Worm (Caenorhabditis elegans) whole organism, mixed stage, embryonic: Measurements from ENCODE around the gene cua-1.
"Not testable (repeated sequence)": the region's sequence is repeated elsewhere in the genome, so short reads cannot be mapped to it uniquely, and the experiment has no call there.

Experiments used
- M03D4.4 ChIP-seq: sonication (generic microtip); optimal IDR thresholded peaks from 2 replicates; lab custom pipeline; 2017; ENCODE audit warnings: mild to moderate bottlenecking, missing genetic modification characterization, missing compliant biosample characterization
- blmp-1 ChIP-seq: fragments of 150-350 bp; optimal IDR thresholded peaks from 2 replicates; lab custom pipeline; 2014; ENCODE audit warnings: missing biosample characterization, missing genetic modification characterization
- ceh-39 ChIP-seq: fragments of 150-350 bp; optimal IDR thresholded peaks from 2 replicates; lab custom pipeline; 2014; ENCODE audit warnings: missing biosample characterization, missing genetic modification characterization
- ceh-43 ChIP-seq: fragments of 200-800 bp; sonication (Bioruptor generic); optimal IDR thresholded peaks from 2 replicates; lab custom pipeline; 2018; ENCODE audit warnings: mild to moderate bottlenecking, missing genetic modification characterization, moderate library complexity, missing compliant biosample characterization
- ceh-83 ChIP-seq: fragments of 200-800 bp; sonication (Bioruptor generic); optimal IDR thresholded peaks from 2 replicates; lab custom pipeline; 2018; ENCODE audit warnings: mild to moderate bottlenecking, missing genetic modification characterization, missing compliant biosample characterization
- ces-1 ChIP-seq: fragments of 150-350 bp; optimal IDR thresholded peaks from 2 replicates; lab custom pipeline; 2014; ENCODE audit warnings: missing biosample characterization, missing genetic modification reagents, missing genetic modification characterization
- cnd-1 ChIP-seq: fragments of 200-800 bp; sonication (Bioruptor generic); optimal IDR thresholded peaks from 2 replicates; lab custom pipeline; 2018; ENCODE audit warnings: mild to moderate bottlenecking, missing genetic modification characterization, missing compliant biosample characterization
- drap-1 ChIP-seq: fragments of 200-800 bp; sonication (Bioruptor generic); optimal IDR thresholded peaks from 3 replicates; lab custom pipeline; 2018; ENCODE audit warnings: mild to moderate bottlenecking, missing genetic modification characterization, missing compliant biosample characterization
- elt-3 ChIP-seq: fragments of 150-350 bp; optimal IDR thresholded peaks from 2 replicates; lab custom pipeline; 2014; ENCODE audit warnings: missing biosample characterization, missing genetic modification characterization
- flh-1 ChIP-seq: fragments of 200-800 bp; sonication (Bioruptor generic); optimal IDR thresholded peaks from 2 replicates; lab custom pipeline; 2018; ENCODE audit warnings: mild to moderate bottlenecking, missing genetic modification characterization, moderate library complexity, missing compliant biosample characterization
- ham-2 ChIP-seq: fragments of 200-800 bp; sonication (Bioruptor generic); optimal IDR thresholded peaks from 2 replicates; lab custom pipeline; 2018; ENCODE audit warnings: mild to moderate bottlenecking, missing genetic modification characterization, missing compliant biosample characterization
- hlh-1 ChIP-seq: fragments of 150-350 bp; optimal IDR thresholded peaks from 2 replicates; lab custom pipeline; 2014; ENCODE audit warnings: missing biosample characterization, missing genetic modification reagents, missing genetic modification characterization
- lin-13 ChIP-seq: fragments of 150-350 bp; optimal IDR thresholded peaks from 2 replicates; lab custom pipeline; 2014; ENCODE audit warnings: missing biosample characterization, missing genetic modification characterization
- mab-5 ChIP-seq: fragments of 150-350 bp; optimal IDR thresholded peaks from 2 replicates; lab custom pipeline; 2014; ENCODE audit warnings: missing biosample characterization, missing genetic modification characterization
- mls-2 ChIP-seq: sonication (generic microtip); optimal IDR thresholded peaks from 2 replicates; lab custom pipeline; 2016; ENCODE audit warnings: mild to moderate bottlenecking, missing genetic modification characterization, moderate library complexity, missing compliant biosample characterization
- nhr-2 ChIP-seq: fragments of 150-350 bp; optimal IDR thresholded peaks from 2 replicates; lab custom pipeline; 2014; ENCODE audit warnings: missing biosample characterization, missing genetic modification characterization
- nhr-237 ChIP-seq: fragments of 150-350 bp; optimal IDR thresholded peaks from 2 replicates; lab custom pipeline; 2014; ENCODE audit warnings: missing biosample characterization, missing genetic modification characterization
- nhr-28 ChIP-seq: fragments of 150-350 bp; optimal IDR thresholded peaks from 2 replicates; lab custom pipeline; 2014; ENCODE audit warnings: missing biosample characterization, missing genetic modification characterization
- nhr-76 ChIP-seq: sonication (generic microtip); optimal IDR thresholded peaks from 2 replicates; lab custom pipeline; 2017; ENCODE audit warnings: missing biosample characterization, missing genetic modification characterization
- pha-4 ChIP-seq: fragments of 150-350 bp; optimal IDR thresholded peaks from 2 replicates; lab custom pipeline; 2018; ENCODE audit warnings: missing biosample characterization, missing genetic modification reagents, missing genetic modification characterization
- sem-2 ChIP-seq: fragments of 200-800 bp; sonication (Bioruptor generic); optimal IDR thresholded peaks from 2 replicates; lab custom pipeline; 2018; ENCODE audit warnings: mild to moderate bottlenecking, missing genetic modification characterization, missing compliant biosample characterization
- snpc-4 ChIP-seq: fragments of 150-350 bp; optimal IDR thresholded peaks from 2 replicates; lab custom pipeline; 2014; ENCODE audit warnings: missing biosample characterization, missing genetic modification characterization
- tbx-8 ChIP-seq: fragments of 200-800 bp; sonication (Bioruptor generic); optimal IDR thresholded peaks from 2 replicates; lab custom pipeline; 2018; ENCODE audit warnings: mild to moderate bottlenecking, missing genetic modification characterization, moderate library complexity, missing compliant biosample characterization
- unc-39 ChIP-seq: fragments of 150-350 bp; optimal IDR thresholded peaks from 2 replicates; lab custom pipeline; 2014; ENCODE audit warnings: missing biosample characterization, missing genetic modification characterization
- unc-62 ChIP-seq: fragments of 150-350 bp; optimal IDR thresholded peaks from 2 replicates; lab custom pipeline; 2014; ENCODE audit warnings: missing biosample characterization, missing genetic modification reagents, missing genetic modification characterization
- zip-8 ChIP-seq: fragments of 150-350 bp; optimal IDR thresholded peaks from 2 replicates; lab custom pipeline; 2014; ENCODE audit warnings: missing biosample characterization, missing genetic modification characterization
- ztf-11 ChIP-seq: fragments of 150-350 bp; optimal IDR thresholded peaks from 2 replicates; lab custom pipeline; 2014; ENCODE audit warnings: missing biosample characterization, missing genetic modification characterization

Gene cua-1

DNA sequence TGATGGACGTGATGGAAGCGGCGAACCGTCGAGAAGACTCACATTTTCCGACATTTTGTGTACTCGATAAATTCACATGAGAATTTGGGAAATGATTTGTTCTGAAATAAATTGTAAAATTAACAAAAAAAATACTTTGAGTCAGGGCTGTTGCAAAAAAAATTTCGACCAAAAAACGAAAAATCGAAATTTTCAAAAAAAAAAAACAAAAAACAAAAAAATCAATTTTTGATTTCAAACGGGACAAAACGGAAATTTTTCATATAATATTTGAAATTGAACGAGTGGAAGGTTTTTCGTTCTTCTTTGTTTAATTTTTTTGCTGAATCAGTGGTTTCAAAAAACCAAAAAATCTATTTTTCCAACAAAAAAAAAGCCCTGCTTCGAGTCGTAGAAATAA, at the start of gene cua-1:
TSS of gene cua-1 (minus strand) at position 101 of the 400 bp plus-strand sequence.
- TF ChIP-seq nhr-2 (tag; lab: Kevin White, UChicago), result no peak

DNA sequence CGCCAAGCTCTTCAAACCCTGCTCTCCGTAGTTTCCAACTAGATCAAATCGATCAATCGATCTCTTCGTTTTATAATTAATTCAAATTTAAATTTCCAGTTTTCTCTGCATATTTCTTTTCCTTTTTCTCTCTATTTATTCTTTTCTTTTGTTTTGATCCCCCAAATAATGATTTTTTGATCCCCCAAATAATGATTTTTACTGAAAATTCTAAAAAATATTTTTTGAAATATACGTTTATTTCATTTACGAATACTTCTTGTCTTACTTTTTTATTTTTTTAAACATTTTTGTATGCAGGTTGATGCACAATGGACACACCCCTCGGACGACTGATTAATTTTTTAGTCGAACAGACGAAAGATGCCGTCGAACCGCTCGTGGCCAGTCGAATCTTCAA, 48.3 kb upstream of the cua-1 start, which contains the start of gene T28A8.4:
TSS of gene T28A8.4 (plus strand) at position 301 of the 400 bp plus-strand sequence.
- TF ChIP-seq nhr-237 (no peak), M03D4.4 (tag; lab: Kevin White, UChicago) (no peak), snpc-4 (no peak), pha-4 (tag; lab: Kevin White, UChicago) (no peak), blmp-1 (no peak), lin-13 (tag; lab: Kevin White, UChicago) (no peak), unc-39 (tag; lab: Kevin White, UChicago) (no peak), elt-3 (tag; lab: Kevin White, UChicago) (no peak), cnd-1 (no peak), ces-1 (GFP tag; lab: Kevin White, UChicago) (no peak), tbx-8 (GFP tag; lab: Kevin White, UChicago) (no peak), drap-1 (GFP tag; lab: Kevin White, UChicago) (no peak)
- TF ChIP-seq, all 35 proteins: peak for 0

DNA sequence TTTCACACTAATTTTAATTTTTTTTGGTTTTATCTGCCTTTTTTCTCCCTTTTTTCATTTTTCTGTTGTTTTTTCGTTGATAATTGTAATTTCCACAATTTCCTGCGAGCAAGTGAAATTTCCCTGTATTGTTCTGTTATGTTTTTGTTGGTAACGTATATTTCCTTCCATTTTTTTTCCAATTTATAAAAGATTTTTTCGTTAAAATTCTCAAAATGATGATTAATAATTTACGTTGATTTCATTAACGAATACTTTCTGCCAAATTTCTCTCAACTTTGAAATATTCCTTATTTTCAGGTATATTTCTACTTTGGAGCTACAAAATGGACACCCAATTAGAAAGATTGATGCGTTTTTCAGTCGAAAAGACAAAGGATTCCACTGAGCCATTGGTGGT, 47.4 kb upstream of the cua-1 start, which contains the start of gene T28A8.8:
TSS of gene T28A8.8 (plus strand) at position 301 of the 400 bp plus-strand sequence.
- TF ChIP-seq cnd-1, result no peak
- TF ChIP-seq ham-2, result no peak
- TF ChIP-seq ces-1 (GFP tag; lab: Kevin White, UChicago), result no peak

DNA sequence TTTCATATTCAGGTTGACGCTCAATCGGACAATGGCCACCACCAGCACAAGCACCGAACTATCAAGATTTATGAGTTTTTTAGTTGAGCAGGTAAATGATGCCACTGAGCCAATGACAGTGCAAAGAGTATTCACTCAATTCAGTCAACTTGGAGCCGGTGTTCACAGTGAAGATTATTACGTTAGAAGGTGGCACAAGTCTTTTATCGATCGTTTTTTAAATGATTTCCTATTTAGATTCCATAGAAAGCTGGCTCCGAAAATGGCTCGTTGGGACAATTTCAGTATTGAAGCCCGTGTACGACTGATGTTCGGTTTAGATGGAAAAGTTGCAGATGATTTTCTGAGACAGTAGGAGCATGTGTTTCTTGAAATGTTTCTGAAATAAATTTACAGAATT, 46.5 kb upstream of the cua-1 start, which contains the start of gene T28A8.5:
TSS of gene T28A8.5 (plus strand) at position 32 of the 400 bp plus-strand sequence.
- TF ChIP-seq ces-1 (GFP tag; lab: Kevin White, UChicago) (no peak), hlh-1 (tag; lab: Kevin White, UChicago) (no peak)

DNA sequence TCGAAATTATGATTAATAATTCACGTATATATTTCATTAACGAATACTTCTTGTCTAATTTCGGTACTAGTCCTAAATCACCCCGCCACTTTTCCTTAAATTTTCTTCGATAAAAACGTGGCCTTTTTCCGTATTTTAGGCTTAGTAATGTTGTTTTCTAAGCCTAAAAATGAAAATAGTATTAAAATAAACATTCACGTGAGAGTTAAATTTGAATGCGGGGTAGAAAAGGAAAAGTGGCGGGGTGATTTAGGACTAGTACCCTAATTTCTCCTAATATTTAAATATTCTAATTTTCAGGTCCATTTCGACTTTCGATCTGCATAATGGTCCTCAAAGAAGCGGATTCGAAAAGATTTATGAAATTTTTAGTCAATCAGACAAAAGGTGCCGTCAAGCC, 43.8 kb upstream of the cua-1 start, which contains the start of gene T28A8.6:
TSS of gene T28A8.6 (plus strand) at position 301 of the 400 bp plus-strand sequence.
- not testable (repeated sequence) for TF ChIP-seq zip-8 (tag; lab: Kevin White, UChicago); hlh-1 (tag; lab: Kevin White, UChicago); mls-2

DNA sequence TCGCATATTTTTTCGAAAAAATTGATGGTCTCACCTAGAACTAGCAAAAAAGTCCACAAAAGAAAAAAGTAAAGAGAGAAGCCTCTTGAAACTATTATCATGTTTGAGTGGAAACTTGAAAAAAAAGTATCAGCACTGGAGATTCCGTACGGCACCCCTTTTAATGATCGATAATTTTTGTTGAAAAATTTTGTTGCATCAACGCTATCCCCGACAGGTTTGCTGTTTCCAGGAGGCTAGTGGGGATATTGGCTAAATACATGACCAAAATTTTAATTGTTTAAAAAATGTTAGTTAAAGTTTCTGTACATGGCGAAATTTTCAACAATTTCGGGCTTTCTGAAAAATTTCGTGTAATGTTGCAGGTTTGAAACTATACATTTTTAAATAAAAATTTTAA, 40.5 kb upstream of the cua-1 start, which contains the start of gene T28A8.2:
TSS of gene T28A8.2 (minus strand) at position 101 of the 400 bp plus-strand sequence.
- TF ChIP-seq ceh-83 (no peak), snpc-4 (no peak)
- TF ChIP-seq, all 35 proteins: peak for 0

DNA sequence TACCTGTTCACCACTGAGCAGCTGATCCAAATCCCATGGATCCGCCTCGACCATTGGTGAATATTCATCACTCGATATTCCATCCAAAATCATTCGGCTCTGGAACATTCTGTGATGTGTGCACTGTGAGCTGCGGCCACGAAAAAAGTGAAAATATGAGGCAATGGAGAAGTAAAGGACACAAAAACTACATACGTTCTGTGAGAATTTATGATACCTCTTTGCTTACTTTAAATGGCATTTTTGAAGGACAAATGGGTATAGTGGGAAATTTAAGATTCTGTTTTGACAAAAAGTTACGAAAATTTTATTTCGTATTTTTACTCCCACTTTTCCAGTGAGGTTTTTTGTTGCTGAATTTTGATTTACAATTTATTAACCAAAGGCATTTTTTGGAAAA, 37.3 kb upstream of the cua-1 start, which contains the start of gene twk-40:
TSS of gene twk-40 (minus strand) at position 101 of the 400 bp plus-strand sequence.
- TF ChIP-seq ceh-83 (no peak), ces-1 (GFP tag; lab: Kevin White, UChicago) (no peak), hlh-1 (tag; lab: Kevin White, UChicago) (no peak), unc-39 (tag; lab: Kevin White, UChicago) (no peak), cnd-1 (no peak), zip-8 (tag; lab: Kevin White, UChicago) (no peak), pha-4 (tag; lab: Kevin White, UChicago) (no peak), M03D4.4 (tag; lab: Kevin White, UChicago) (no peak), unc-62 (no peak)

DNA sequence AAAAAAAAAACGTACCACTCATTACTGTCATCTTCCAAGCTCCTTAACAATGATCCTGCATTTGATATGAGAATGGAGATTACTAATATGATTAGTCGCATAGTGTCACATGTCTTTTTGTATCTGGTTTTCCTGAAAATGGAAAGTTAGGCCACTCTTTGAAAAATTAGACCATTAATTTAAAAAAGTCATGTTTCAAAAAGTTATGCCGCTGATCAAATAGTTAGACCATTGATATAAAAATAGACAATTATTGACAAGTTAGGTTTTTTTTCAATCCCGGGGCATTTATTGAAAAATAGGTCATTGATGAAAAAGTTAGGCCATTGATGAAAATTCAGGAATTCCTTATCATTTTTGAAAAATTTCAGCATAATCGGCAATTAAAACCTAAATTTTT, 28.9 kb upstream of the cua-1 start, which contains the start of gene acc-4:
TSS of gene acc-4 (minus strand) at position 101 of the 400 bp plus-strand sequence.
- TF ChIP-seq cnd-1 (no peak), unc-62 (no peak), pha-4 (tag; lab: Kevin White, UChicago) (no peak), nhr-76 (tag; lab: Kevin White, UChicago) (no peak), snpc-4 (no peak), flh-1 (GFP tag; lab: Kevin White, UChicago) (no peak), mab-5 (tag; lab: Kevin White, UChicago) (no peak), nhr-28 (tag; lab: Kevin White, UChicago) (no peak), ham-2 (no peak), ceh-39 (tag; lab: Kevin White, UChicago) (no peak), mls-2 (no peak), sem-2 (GFP tag; lab: Kevin White, UChicago) (no peak), tbx-8 (GFP tag; lab: Kevin White, UChicago) (no peak), ztf-11 (tag; lab: Kevin White, UChicago) (no peak), ceh-43 (GFP tag; lab: Kevin White, UChicago) (no peak)
